Worm (Caenorhabditis elegans) whole organism, L1 larva: ENCODE data around the gene C04E7.3.

Experiments
- C34B4.2 ChIP-seq: sonication (generic microtip); optimal IDR thresholded peaks from 2 replicates; lab custom pipeline; 2017; ENCODE audit warnings: mild to moderate bottlenecking, missing genetic modification characterization, missing compliant biosample characterization
- alr-1 ChIP-seq: fragments of 200-800 bp; sonication (Bioruptor generic); optimal IDR thresholded peaks from 2 replicates; lab custom pipeline; 2018; ENCODE audit warnings: borderline replicate concordance, mild to moderate bottlenecking, missing genetic modification characterization, missing compliant biosample characterization
- aly-2 ChIP-seq: fragments of 150-350 bp; optimal IDR thresholded peaks from 2 replicates; lab custom pipeline; 2014; ENCODE audit warnings: missing biosample characterization, missing genetic modification characterization
- ceh-88 ChIP-seq: fragments of 200-800 bp; sonication (Bioruptor generic); IDR thresholded peaks from 2 replicates; pipeline ENCODE4 v1.3.6; 2022; ENCODE audit warnings: missing genetic modification characterization, missing compliant biosample characterization
- ceh-90 ChIP-seq: sonication (generic microtip); optimal IDR thresholded peaks from 2 replicates; lab custom pipeline; 2016; ENCODE audit warnings: missing genetic modification characterization, missing compliant biosample characterization
- dsc-1 ChIP-seq: sonication (generic microtip); optimal IDR thresholded peaks from 2 replicates; lab custom pipeline; 2016; ENCODE audit warnings: mild to moderate bottlenecking, missing genetic modification characterization, missing compliant biosample characterization
- efl-1 ChIP-seq, 4 experiments: fragments of 150-350 bp; optimal IDR thresholded peaks in 3 of 4; peaks in 1 of 4; 1 replicate in 1 of 4; 2 replicates in 3 of 4; lab custom pipeline; 2014; ENCODE audit warnings: missing biosample characterization in 2 of 4, missing genetic modification characterization in 2 of 4, missing genetic modification reagents in 2 of 4
- efl-3 ChIP-seq: fragments of 200-800 bp; sonication (Bioruptor generic); optimal IDR thresholded peaks from 2 replicates; lab custom pipeline; 2018; ENCODE audit warnings: mild to moderate bottlenecking, missing genetic modification characterization, missing compliant biosample characterization
- egl-13 ChIP-seq: sonication (generic microtip); optimal IDR thresholded peaks from 2 replicates; lab custom pipeline; 2016; ENCODE audit warnings: missing genotype, missing genetic modification reagents, missing genetic modification characterization, missing compliant biosample characterization
- egl-27 ChIP-seq, 2 experiments: fragments of 150-350 bp in 1 of 2; sonication (generic microtip); optimal IDR thresholded peaks; 3 replicates each; lab custom pipeline; 2017 to 2018; ENCODE audit warnings: missing biosample characterization in 2 of 2, missing genetic modification characterization in 2 of 2, missing genetic modification reagents in 2 of 2
- elt-2 ChIP-seq: sonication (generic microtip); optimal IDR thresholded peaks from 2 replicates; lab custom pipeline; 2016; ENCODE audit warnings: missing genetic modification characterization, mild to moderate bottlenecking, inconsistent platforms, missing compliant biosample characterization, missing genetic modification reagents
- elt-3 ChIP-seq, 6 experiments: fragments of 150-350 bp in 1 of 6; sonication (generic microtip); optimal IDR thresholded peaks; 2 replicates each; lab custom pipeline; 2017 to 2018; ENCODE audit warnings: missing biosample characterization in 6 of 6, missing genetic modification characterization in 6 of 6, inconsistent platforms in 1 of 6
- fkh-8 ChIP-seq: sonication (generic microtip); optimal IDR thresholded peaks from 2 replicates; lab custom pipeline; 2016; ENCODE audit warnings: mild to moderate bottlenecking, missing genetic modification characterization, missing compliant biosample characterization
- hpl-2 ChIP-seq: fragments of 150-350 bp; optimal IDR thresholded peaks from 2 replicates; lab custom pipeline; 2014; ENCODE audit warnings: missing biosample characterization, missing genetic modification reagents, missing genetic modification characterization
- lin-13 ChIP-seq: fragments of 150-350 bp; optimal IDR thresholded peaks from 2 replicates; lab custom pipeline; 2014; ENCODE audit warnings: missing biosample characterization, missing genetic modification reagents, missing genetic modification characterization
- lin-14 ChIP-seq: fragments of 200-800 bp; sonication (Bioruptor generic); optimal IDR thresholded peaks from 2 replicates; lab custom pipeline; 2018; ENCODE audit warnings: mild to moderate bottlenecking, missing genetic modification characterization, moderate library complexity, missing compliant biosample characterization
- lin-15B ChIP-seq: fragments of 150-350 bp; sonication (generic microtip); optimal IDR thresholded peaks from 3 replicates; lab custom pipeline; 2014; ENCODE audit warnings: missing biosample characterization, missing genetic modification characterization
- lin-39 ChIP-seq: fragments of 150-350 bp; optimal IDR thresholded peaks from 2 replicates; lab custom pipeline; 2014; ENCODE audit warnings: missing biosample characterization, missing genetic modification reagents, missing genetic modification characterization
- lir-3 ChIP-seq: sonication (generic microtip); optimal IDR thresholded peaks from 2 replicates; lab custom pipeline; 2016; ENCODE audit warnings: mild to moderate bottlenecking, missing genetic modification characterization, moderate library complexity, missing compliant biosample characterization; ENCODE audit not compliant: poor library complexity
- lsy-2 ChIP-seq, 2 experiments: fragments of 150-350 bp; optimal IDR thresholded peaks; 2 replicates each; lab custom pipeline; 2014; ENCODE audit warnings: missing biosample characterization in 2 of 2, missing genetic modification characterization in 2 of 2
- mab-9 ChIP-seq: fragments of 200-800 bp; sonication (Bioruptor generic); IDR thresholded peaks from 2 replicates; pipeline ENCODE4 v1.3.6; 2022; ENCODE audit warnings: missing genetic modification reagents, missing genetic modification characterization, missing compliant biosample characterization
- mdl-1 ChIP-seq, 2 experiments: fragments of 150-350 bp; optimal IDR thresholded peaks; 2 replicates each; lab custom pipeline; 2014 to 2017; ENCODE audit warnings: missing biosample characterization in 2 of 2, missing genetic modification characterization in 2 of 2, inconsistent platforms in 1 of 2
- mef-2 ChIP-seq: fragments of 150-350 bp; optimal IDR thresholded peaks from 2 replicates; lab custom pipeline; 2014; ENCODE audit warnings: missing biosample characterization, missing genetic modification characterization
- nhr-11 ChIP-seq: fragments of 150-350 bp; optimal IDR thresholded peaks from 2 replicates; lab custom pipeline; 2014; ENCODE audit warnings: missing biosample characterization, missing genetic modification characterization
- nhr-12 ChIP-seq: sonication (generic microtip); optimal IDR thresholded peaks from 2 replicates; lab custom pipeline; 2017; ENCODE audit warnings: missing biosample characterization, missing genetic modification characterization
- nhr-19 ChIP-seq: fragments of 200-800 bp; sonication (Bioruptor generic); conservative IDR thresholded peaks from 2 replicates; pipeline ENCODE4 v1.3.6; 2022; ENCODE audit warnings: missing genetic modification characterization, missing compliant biosample characterization
- nhr-28 ChIP-seq: fragments of 150-350 bp; optimal IDR thresholded peaks from 2 replicates; lab custom pipeline; 2014; ENCODE audit warnings: missing biosample characterization, missing genetic modification characterization
- nhr-47 ChIP-seq: sonication (generic microtip); optimal IDR thresholded peaks from 2 replicates; lab custom pipeline; 2016; ENCODE audit warnings: mild to moderate bottlenecking, missing genetic modification characterization, moderate library complexity, missing compliant biosample characterization
- nhr-71 ChIP-seq: sonication (generic microtip); optimal IDR thresholded peaks from 2 replicates; lab custom pipeline; 2016; ENCODE audit warnings: mild to moderate bottlenecking, missing genetic modification characterization, moderate library complexity, missing compliant biosample characterization
- nhr-77 ChIP-seq: fragments of 150-350 bp; optimal IDR thresholded peaks from 2 replicates; lab custom pipeline; 2014; ENCODE audit warnings: missing biosample characterization, missing genetic modification characterization
- nhr-84 ChIP-seq: sonication (generic microtip); optimal IDR thresholded peaks from 2 replicates; lab custom pipeline; 2017; ENCODE audit warnings: missing biosample characterization, missing genetic modification characterization
- pag-3 ChIP-seq: sonication (generic microtip); optimal IDR thresholded peaks from 2 replicates; lab custom pipeline; 2017; ENCODE audit warnings: missing genetic modification characterization, mild to moderate bottlenecking, missing compliant biosample characterization, antibody characterized with exemption, borderline replicate concordance; ENCODE audit not compliant: insufficient read depth
- pax-3 ChIP-seq: fragments of 200-800 bp; sonication (Bioruptor generic); optimal IDR thresholded peaks from 2 replicates; lab custom pipeline; 2018; ENCODE audit warnings: mild to moderate bottlenecking, missing genetic modification characterization, moderate library complexity, missing compliant biosample characterization
- rnt-1 ChIP-seq: sonication (generic microtip); optimal IDR thresholded peaks from 2 replicates; lab custom pipeline; 2016; ENCODE audit warnings: mild to moderate bottlenecking, missing genetic modification characterization, moderate library complexity, missing compliant biosample characterization
- sox-4 ChIP-seq: sonication (generic microtip); optimal IDR thresholded peaks from 2 replicates; lab custom pipeline; 2016; ENCODE audit warnings: missing genetic modification characterization, missing compliant biosample characterization
- sptf-1 ChIP-seq: fragments of 150-350 bp; optimal IDR thresholded peaks from 2 replicates; lab custom pipeline; 2014; ENCODE audit warnings: missing biosample characterization, missing genetic modification characterization
- tbx-2 ChIP-seq: sonication (generic microtip); optimal IDR thresholded peaks from 2 replicates; lab custom pipeline; 2016; ENCODE audit warnings: missing genetic modification characterization, missing compliant biosample characterization
- unc-130 ChIP-seq: fragments of 150-350 bp; optimal IDR thresholded peaks from 2 replicates; lab custom pipeline; 2017; ENCODE audit warnings: missing biosample characterization, missing genetic modification characterization, inconsistent platforms
- unc-30 ChIP-seq: sonication (generic microtip); optimal IDR thresholded peaks from 2 replicates; lab custom pipeline; 2017; ENCODE audit warnings: missing biosample characterization, missing genetic modification characterization
- unc-62 ChIP-seq: fragments of 150-350 bp; optimal IDR thresholded peaks from 2 replicates; lab custom pipeline; 2014; ENCODE audit warnings: missing biosample characterization, missing genetic modification reagents, missing genetic modification characterization
- unc-86 ChIP-seq: sonication (generic microtip); optimal IDR thresholded peaks from 2 replicates; lab custom pipeline; 2016; ENCODE audit warnings: missing genetic modification characterization, missing compliant biosample characterization
- unc-98 ChIP-seq: fragments of 200-800 bp; sonication (Bioruptor generic); IDR thresholded peaks from 2 replicates; pipeline ENCODE4 v1.3.6; 2022; ENCODE audit warnings: missing genetic modification characterization, missing compliant biosample characterization
- xbp-1 ChIP-seq: sonication (generic microtip); optimal IDR thresholded peaks from 2 replicates; lab custom pipeline; 2016; ENCODE audit warnings: missing genetic modification characterization, missing compliant biosample characterization
- zip-4 ChIP-seq: fragments of 200-800 bp; sonication (Bioruptor generic); optimal IDR thresholded peaks from 2 replicates; lab custom pipeline; 2018; ENCODE audit warnings: mild to moderate bottlenecking, missing genetic modification characterization, moderate library complexity, missing compliant biosample characterization
- ztf-11 ChIP-seq, 2 experiments: sonication (generic microtip); optimal IDR thresholded peaks; 2 replicates each; lab custom pipeline; 2016 to 2017; ENCODE audit warnings: missing genetic modification characterization in 2 of 2, missing biosample characterization in 1 of 2, missing compliant biosample characterization in 1 of 2
- ztf-4 ChIP-seq: fragments of 150-350 bp; optimal IDR thresholded peaks from 2 replicates; lab custom pipeline; 2014; ENCODE audit warnings: missing biosample characterization, missing genetic modification characterization

C04E7.3 gene

DNA sequence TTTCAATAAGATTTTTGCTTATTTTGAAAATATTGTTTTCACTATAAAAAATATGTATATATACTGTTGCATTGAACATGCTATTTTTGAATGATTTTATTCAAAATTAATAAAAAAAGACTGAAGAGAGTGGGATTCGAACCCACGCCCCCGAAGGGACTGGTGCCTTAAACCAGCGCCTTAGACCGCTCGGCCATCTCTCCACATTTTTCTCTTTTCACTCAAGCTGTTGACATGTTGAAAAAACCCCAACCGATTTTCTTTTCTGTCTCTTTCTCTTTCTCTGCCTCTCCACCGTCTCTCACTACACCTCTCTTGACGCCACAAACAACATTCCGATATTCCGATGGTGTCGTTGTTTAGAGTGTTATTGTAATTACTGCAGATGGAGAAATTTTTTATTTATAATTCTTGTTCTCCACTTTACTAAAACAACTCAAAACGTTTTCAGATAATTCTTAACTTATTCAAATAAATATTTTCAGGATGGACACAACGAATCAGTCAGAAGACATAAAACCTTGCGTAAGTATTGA, 6.2 kb upstream of the C04E7.3 start, which contains the start of gene sor-3 (continued):
- TF ChIP-seq ztf-11 (tag; optimal IDR thresholded peaks at IDR 0.05; lab: Kevin White, UChicago) (peak in 1 of 2 experiments; percentile 47), pax-3 (tag; lab: Kevin White, UChicago) (peak; percentile 43), aly-2 (tag; lab: Kevin White, UChicago) (peak; percentile 81), lir-3 (tag; lab: Kevin White, UChicago) (peak; percentile 75), ceh-88 (peak; percentile 33; the same call in 1 of the 2 replicates), mab-9 (GFP tag; lab: Robert Waterston, UW) (peak; percentile 68; the same call in 1 of the 2 replicates), elt-2 (tag; lab: Kevin White, UChicago) (peak; percentile 56), unc-62 (GFP tag; lab: Kevin White, UChicago) (no peak), efl-1 (optimal IDR thresholded peaks at IDR 0.05; lab: Kevin White, UChicago) (peak; percentile 62 to 71), efl-1 (GFP tag; optimal IDR thresholded peaks at IDR 0.05 in 1 of 2; lab: Kevin White, UChicago) (peak; percentile 23 to 94), lin-39 (tag; lab: Kevin White, UChicago) (peak; percentile 70), dsc-1 (peak; percentile 90), nhr-77 (tag; lab: Kevin White, UChicago) (peak; percentile 76), mef-2 (no peak), nhr-28 (tag; lab: Kevin White, UChicago) (peak; percentile 34), ceh-90 (tag; lab: Kevin White, UChicago) (no peak), nhr-19 (GFP tag; lab: Robert Waterston, UW) (peak; percentile 82), hpl-2 (GFP tag; lab: Kevin White, UChicago) (peak; percentile 85), nhr-47 (tag; lab: Kevin White, UChicago) (peak; percentile 93), nhr-71 (tag; lab: Kevin White, UChicago) (peak; percentile 92), fkh-8 (tag; lab: Kevin White, UChicago) (peak; percentile 80), mdl-1 (tag; optimal IDR thresholded peaks at IDR 0.05; lab: Kevin White, UChicago) (peak in 1 of 2 experiments; percentile 78), unc-30 (no peak), egl-13 (tag; lab: Kevin White, UChicago) (peak; percentile 77), sox-4 (tag; lab: Kevin White, UChicago) (peak; percentile 75)
- TF ChIP-seq, all 84 proteins: peak for 55

DNA sequence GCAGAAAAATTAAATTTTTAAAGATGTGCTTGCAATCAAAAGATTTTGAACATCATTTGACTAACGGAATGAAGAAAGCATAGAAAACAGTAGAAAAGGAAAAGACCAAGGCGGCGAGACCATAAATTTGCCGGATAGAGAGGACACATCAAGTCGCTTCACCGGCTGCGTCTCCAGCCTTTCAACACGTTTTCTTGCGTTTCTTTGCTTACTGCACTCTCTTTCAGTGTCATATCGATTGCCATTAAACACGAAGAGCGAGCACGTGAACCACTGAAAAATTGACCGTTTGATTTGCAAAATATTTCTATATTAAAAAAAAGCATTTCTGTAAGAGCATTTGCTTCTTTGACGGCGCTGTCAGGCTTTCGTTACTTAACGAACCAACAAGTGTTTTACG, 1.1 kb upstream of the C04E7.3 start:
- no peak for TF ChIP-seq efl-3 (GFP tag; lab: Kevin White, UChicago)
- no peak for TF ChIP-seq rnt-1 (tag; lab: Kevin White, UChicago)
- no peak for TF ChIP-seq egl-13 (tag; lab: Kevin White, UChicago)
- peak; percentile 9 to 39 for TF ChIP-seq lsy-2 (tag; optimal IDR thresholded peaks at IDR 0.05; lab: Kevin White, UChicago)
- no peak for TF ChIP-seq pag-3 (tag; lab: Kevin White, UChicago)
- no peak for TF ChIP-seq nhr-28 (tag; lab: Kevin White, UChicago)
- no peak for TF ChIP-seq dsc-1
- no peak for TF ChIP-seq C34B4.2 (tag; lab: Kevin White, UChicago)
- no peak for TF ChIP-seq sox-4 (tag; lab: Kevin White, UChicago)
- TF ChIP-seq mef-2: no peak
- no peak for TF ChIP-seq xbp-1 (tag; lab: Kevin White, UChicago)
- TF ChIP-seq ztf-11 (tag; optimal IDR thresholded peaks at IDR 0.05; lab: Kevin White, UChicago): no peak
- TF ChIP-seq nhr-77 (tag; lab: Kevin White, UChicago): no peak
- no peak for TF ChIP-seq hpl-2 (GFP tag; lab: Kevin White, UChicago)
- TF ChIP-seq nhr-12 (tag; lab: Kevin White, UChicago): no peak
- TF ChIP-seq lin-39 (tag; lab: Kevin White, UChicago): no peak
- TF ChIP-seq ztf-4 (tag; lab: Kevin White, UChicago): no peak
- peak; percentile 58 for TF ChIP-seq lin-14
- peak in 1 of 2 experiments; percentile 16 for TF ChIP-seq efl-1 (optimal IDR thresholded peaks at IDR 0.05; lab: Kevin White, UChicago)
- no peak for TF ChIP-seq efl-1 (GFP tag; optimal IDR thresholded peaks at IDR 0.05 in 1 of 2; lab: Kevin White, UChicago)
- no peak for TF ChIP-seq egl-27 (tag; optimal IDR thresholded peaks at IDR 0.05; lab: Kevin White, UChicago)
- TF ChIP-seq elt-3 (tag; optimal IDR thresholded peaks at IDR 0.05; lab: Kevin White, UChicago): no peak
- TF ChIP-seq nhr-84 (tag; lab: Kevin White, UChicago): no peak
- TF ChIP-seq zip-4 (GFP tag; lab: Kevin White, UChicago): no peak
- TF ChIP-seq sptf-1 (tag; lab: Kevin White, UChicago): no peak
- TF ChIP-seq lin-13: no peak
- TF ChIP-seq alr-1 (tag; lab: Kevin White, UChicago): no peak
- TF ChIP-seq ceh-88: no peak
- TF ChIP-seq lin-15B (tag; lab: Kevin White, UChicago): no peak
- TF ChIP-seq unc-130 (tag; lab: Kevin White, UChicago): no peak
- no peak for TF ChIP-seq aly-2 (tag; lab: Kevin White, UChicago)
- TF ChIP-seq nhr-47 (tag; lab: Kevin White, UChicago): peak; percentile 24
- no peak for TF ChIP-seq unc-86
- TF ChIP-seq unc-62 (GFP tag; lab: Kevin White, UChicago): no peak
- no peak for TF ChIP-seq elt-2 (tag; lab: Kevin White, UChicago)
- no peak for TF ChIP-seq nhr-11 (tag; lab: Kevin White, UChicago)
- TF ChIP-seq unc-98 (GFP tag; lab: Robert Waterston, UW): no peak
- peak; percentile 10 for TF ChIP-seq tbx-2 (tag; lab: Kevin White, UChicago)
